Worm (Caenorhabditis elegans) whole organism, L1 larva: ENCODE data around the gene srbc-50.
A peak's percentile ranks its signal among the peaks of the same experiment; 100 is the strongest.

Experiments
- C04F5.9 ChIP-seq: sonication (generic microtip); optimal IDR thresholded peaks from 2 replicates; lab custom pipeline; 2016; ENCODE audit warnings: missing genetic modification characterization, missing compliant biosample characterization
- aha-1 ChIP-seq: fragments of 150-350 bp; optimal IDR thresholded peaks from 2 replicates; lab custom pipeline; 2014; ENCODE audit warnings: missing biosample characterization, missing genetic modification characterization
- aly-2 ChIP-seq: fragments of 150-350 bp; optimal IDR thresholded peaks from 2 replicates; lab custom pipeline; 2014; ENCODE audit warnings: missing biosample characterization, missing genetic modification characterization
- ceh-90 ChIP-seq: sonication (generic microtip); optimal IDR thresholded peaks from 2 replicates; lab custom pipeline; 2016; ENCODE audit warnings: missing genetic modification characterization, missing compliant biosample characterization
- ces-1 ChIP-seq: fragments of 150-350 bp; optimal IDR thresholded peaks from 2 replicates; lab custom pipeline; 2014; ENCODE audit warnings: missing biosample characterization, missing genetic modification reagents, missing genetic modification characterization
- efl-3 ChIP-seq: fragments of 200-800 bp; sonication (Bioruptor generic); optimal IDR thresholded peaks from 2 replicates; lab custom pipeline; 2018; ENCODE audit warnings: mild to moderate bottlenecking, missing genetic modification characterization, missing compliant biosample characterization
- egl-13 ChIP-seq: sonication (generic microtip); optimal IDR thresholded peaks from 2 replicates; lab custom pipeline; 2016; ENCODE audit warnings: missing genotype, missing genetic modification reagents, missing genetic modification characterization, missing compliant biosample characterization
- elt-3 ChIP-seq, 6 experiments: fragments of 150-350 bp in 1 of 6; sonication (generic microtip); optimal IDR thresholded peaks; 2 replicates each; lab custom pipeline; 2017 to 2018; ENCODE audit warnings: missing biosample characterization in 6 of 6, missing genetic modification characterization in 6 of 6, inconsistent platforms in 1 of 6
- fkh-10 ChIP-seq: sonication (generic microtip); optimal IDR thresholded peaks from 2 replicates; lab custom pipeline; 2017; ENCODE audit warnings: missing biosample characterization, missing genetic modification reagents, missing genetic modification characterization
- fkh-8 ChIP-seq: sonication (generic microtip); optimal IDR thresholded peaks from 2 replicates; lab custom pipeline; 2016; ENCODE audit warnings: mild to moderate bottlenecking, missing genetic modification characterization, missing compliant biosample characterization
- fos-1 ChIP-seq: fragments of 150-350 bp; optimal IDR thresholded peaks from 2 replicates; lab custom pipeline; 2014; ENCODE audit warnings: missing biosample characterization, missing genetic modification characterization
- irx-1 ChIP-seq: sonication (generic microtip); optimal IDR thresholded peaks from 2 replicates; lab custom pipeline; 2016; ENCODE audit warnings: missing genetic modification characterization, missing compliant biosample characterization
- isw-1 ChIP-seq: fragments of 200-800 bp; sonication (Bioruptor generic); IDR thresholded peaks from 2 replicates; pipeline ENCODE4 v1.3.6; 2022; ENCODE audit warnings: missing genetic modification characterization, missing compliant biosample characterization
- jun-1 ChIP-seq: fragments of 150-350 bp; optimal IDR thresholded peaks from 2 replicates; lab custom pipeline; 2014; ENCODE audit warnings: missing biosample characterization, missing genetic modification reagents, missing genetic modification characterization
- lin-39 ChIP-seq: fragments of 150-350 bp; optimal IDR thresholded peaks from 2 replicates; lab custom pipeline; 2014; ENCODE audit warnings: missing biosample characterization, missing genetic modification reagents, missing genetic modification characterization
- lir-3 ChIP-seq: sonication (generic microtip); optimal IDR thresholded peaks from 2 replicates; lab custom pipeline; 2016; ENCODE audit warnings: mild to moderate bottlenecking, missing genetic modification characterization, moderate library complexity, missing compliant biosample characterization; ENCODE audit not compliant: poor library complexity
- mef-2 ChIP-seq: fragments of 150-350 bp; optimal IDR thresholded peaks from 2 replicates; lab custom pipeline; 2014; ENCODE audit warnings: missing biosample characterization, missing genetic modification characterization
- nhr-12 ChIP-seq: sonication (generic microtip); optimal IDR thresholded peaks from 2 replicates; lab custom pipeline; 2017; ENCODE audit warnings: missing biosample characterization, missing genetic modification characterization
- nhr-20 ChIP-seq: sonication (generic microtip); optimal IDR thresholded peaks from 2 replicates; lab custom pipeline; 2016; ENCODE audit warnings: mild to moderate bottlenecking, missing genetic modification characterization, missing compliant biosample characterization
- nhr-47 ChIP-seq: sonication (generic microtip); optimal IDR thresholded peaks from 2 replicates; lab custom pipeline; 2016; ENCODE audit warnings: mild to moderate bottlenecking, missing genetic modification characterization, moderate library complexity, missing compliant biosample characterization
- nhr-77 ChIP-seq: fragments of 150-350 bp; optimal IDR thresholded peaks from 2 replicates; lab custom pipeline; 2014; ENCODE audit warnings: missing biosample characterization, missing genetic modification characterization
- nhr-84 ChIP-seq: sonication (generic microtip); optimal IDR thresholded peaks from 2 replicates; lab custom pipeline; 2017; ENCODE audit warnings: missing biosample characterization, missing genetic modification characterization
- pqm-1 ChIP-seq: sonication (generic microtip); optimal IDR thresholded peaks from 3 replicates; lab custom pipeline; 2017; ENCODE audit warnings: missing biosample characterization, missing genetic modification characterization
- skn-1 ChIP-seq: fragments of 150-350 bp; optimal IDR thresholded peaks from 2 replicates; lab custom pipeline; 2014; ENCODE audit warnings: missing biosample characterization, missing genetic modification characterization
- snpc-4 ChIP-seq: fragments of 150-350 bp; optimal IDR thresholded peaks from 2 replicates; lab custom pipeline; 2014; ENCODE audit warnings: missing biosample characterization, missing genetic modification characterization
- snu-23 ChIP-seq: sonication (generic microtip); optimal IDR thresholded peaks from 2 replicates; lab custom pipeline; 2016; ENCODE audit warnings: missing genetic modification characterization, missing compliant biosample characterization
- sup-37 ChIP-seq: fragments of 200-800 bp; sonication (Bioruptor generic); optimal IDR thresholded peaks from 2 replicates; lab custom pipeline; 2018; ENCODE audit warnings: mild to moderate bottlenecking, missing genetic modification characterization, missing compliant biosample characterization
- swsn-7 ChIP-seq: sonication (generic microtip); optimal IDR thresholded peaks from 2 replicates; lab custom pipeline; 2016; ENCODE audit warnings: missing genetic modification characterization, missing compliant biosample characterization
- tlp-1 ChIP-seq: fragments of 150-350 bp; optimal IDR thresholded peaks from 2 replicates; lab custom pipeline; 2014; ENCODE audit warnings: missing biosample characterization, missing genetic modification characterization
- unc-130 ChIP-seq: fragments of 150-350 bp; optimal IDR thresholded peaks from 2 replicates; lab custom pipeline; 2017; ENCODE audit warnings: missing biosample characterization, missing genetic modification characterization, inconsistent platforms
- unc-30 ChIP-seq: sonication (generic microtip); optimal IDR thresholded peaks from 2 replicates; lab custom pipeline; 2017; ENCODE audit warnings: missing biosample characterization, missing genetic modification characterization
- unc-98 ChIP-seq: fragments of 200-800 bp; sonication (Bioruptor generic); IDR thresholded peaks from 2 replicates; pipeline ENCODE4 v1.3.6; 2022; ENCODE audit warnings: missing genetic modification characterization, missing compliant biosample characterization
- ztf-11 ChIP-seq, 2 experiments: sonication (generic microtip); optimal IDR thresholded peaks; 2 replicates each; lab custom pipeline; 2016 to 2017; ENCODE audit warnings: missing genetic modification characterization in 2 of 2, missing biosample characterization in 1 of 2, missing compliant biosample characterization in 1 of 2
- ztf-4 ChIP-seq: fragments of 150-350 bp; optimal IDR thresholded peaks from 2 replicates; lab custom pipeline; 2014; ENCODE audit warnings: missing biosample characterization, missing genetic modification characterization

Gene srbc-50

ce11 chrV:15872273-15872672 lies 47.5 kb upstream of the srbc-50 start, which contains the start of gene str-56:
Gene str-56, plus strand, starts transcription at chrV:15872573.
- TF ChIP-seq irx-1 (tag; lab: Kevin White, UChicago) (no peak), snpc-4 (tag; lab: Kevin White, UChicago) (no peak), jun-1 (tag; lab: Kevin White, UChicago) (no peak), elt-3 (tag; optimal IDR thresholded peaks at IDR 0.05; lab: Kevin White, UChicago) (no peak), tlp-1 (tag; lab: Kevin White, UChicago) (no peak), nhr-77 (tag; lab: Kevin White, UChicago) (no peak), nhr-84 (tag; lab: Kevin White, UChicago) (no peak), pqm-1 (no peak), lin-39 (tag; lab: Kevin White, UChicago) (no peak), ztf-4 (tag; lab: Kevin White, UChicago) (no peak), fos-1 (tag; lab: Kevin White, UChicago) (no peak), aha-1 (no peak), lir-3 (no peak), swsn-7 (tag; lab: Kevin White, UChicago) (no peak), ztf-11 (tag; optimal IDR thresholded peaks at IDR 0.05; lab: Kevin White, UChicago) (no peak), egl-13 (tag; lab: Kevin White, UChicago) (no peak), nhr-12 (no peak)

- TF ChIP-seq fkh-8 (peak; percentile 28), nhr-47 (tag; lab: Kevin White, UChicago) (no peak)
Observed at ce11 chrV:15870356-15870755, 45.6 kb upstream of the srbc-50 start, which contains the start of gene str-57. Gene str-57, plus strand, starts transcription at chrV:15870656.

- no peak for TF ChIP-seq snu-23 (GFP tag; lab: Kevin White, UChicago)
- TF ChIP-seq elt-3 (tag; optimal IDR thresholded peaks at IDR 0.05; lab: Kevin White, UChicago): no peak
- no peak for TF ChIP-seq unc-130 (tag; lab: Kevin White, UChicago)
- no peak for TF ChIP-seq nhr-20 (tag; lab: Kevin White, UChicago)
Observed at ce11 chrV:15867373-15867772, 42.6 kb upstream of the srbc-50 start, which contains the start of gene fbxa-197. Gene fbxa-197, plus strand, starts transcription at chrV:15867673.

ce11 chrV:15865839-15866238 lies 41.1 kb upstream of the srbc-50 start, which contains the start of gene srh-293:
Gene srh-293, plus strand, starts transcription at chrV:15866139.
- no peak for TF ChIP-seq C04F5.9 (tag; lab: Kevin White, UChicago)
- TF ChIP-seq mef-2 (tag; lab: Kevin White, UChicago): no peak
- no peak for TF ChIP-seq ztf-4 (tag; lab: Kevin White, UChicago)
- no peak for TF ChIP-seq ces-1 (GFP tag; lab: Kevin White, UChicago)
- TF ChIP-seq skn-1 (tag; lab: Kevin White, UChicago): no peak
- TF ChIP-seq sup-37: no peak
- TF ChIP-seq aly-2 (tag; lab: Kevin White, UChicago): no peak
- TF ChIP-seq irx-1 (tag; lab: Kevin White, UChicago): no peak
- TF ChIP-seq efl-3: no peak
- TF ChIP-seq fkh-10 (GFP tag; lab: Kevin White, UChicago): no peak
- no peak for TF ChIP-seq nhr-20 (tag; lab: Kevin White, UChicago)
- no peak for TF ChIP-seq unc-98 (GFP tag; lab: Robert Waterston, UW)
- TF ChIP-seq unc-30 (tag; lab: Kevin White, UChicago): no peak
- no peak for TF ChIP-seq isw-1 (GFP tag; lab: Robert Waterston, UW)
- no peak for TF ChIP-seq egl-13 (tag; lab: Kevin White, UChicago)
- TF ChIP-seq pqm-1: no peak

ce11 chrV:15863042-15863441 lies 38.3 kb upstream of the srbc-50 start, which contains the start of gene srh-299:
Gene srh-299, plus strand, starts transcription at chrV:15863342.
- no peak for TF ChIP-seq ceh-90
- TF ChIP-seq, all 84 proteins: peak for 0
